Fruit fly (Drosophila melanogaster) whole organism, embryonic: ENCODE data around the gene gammaCOP.
A peak's percentile ranks its signal among the peaks of the same experiment; 100 is the strongest.

ENCODE experiments used
- Abd-B ChIP-seq: fragments of 200-800 bp; sonication (Bioruptor generic); optimal IDR thresholded peaks from 2 replicates; lab custom pipeline; 2018; ENCODE audit warnings: missing biosample characterization, mild to moderate bottlenecking, missing genetic modification characterization, moderate library complexity
- Asciz ChIP-seq: fragments of 200-800 bp; sonication (Bioruptor generic); optimal IDR thresholded peaks from 2 replicates; lab custom pipeline; 2017; ENCODE audit warnings: missing biosample characterization, mild to moderate bottlenecking, missing genetic modification characterization, missing genetic modification reagents
- CG10431 ChIP-seq: fragments of 200-800 bp; sonication (Bioruptor generic); optimal IDR thresholded peaks from 3 replicates; lab custom pipeline; 2018; ENCODE audit warnings: missing biosample characterization, mild to moderate bottlenecking, missing genetic modification characterization
- CG11695 ChIP-seq: fragments of 200-800 bp; sonication (Bioruptor generic); IDR thresholded peaks from 3 replicates; pipeline ENCODE4 v1.3.6; 2022; ENCODE audit warnings: missing biosample characterization, missing genetic modification characterization
- CG11696 ChIP-seq: fragments of 200-800 bp; sonication (Bioruptor generic); IDR thresholded peaks from 2 replicates; pipeline ENCODE4 v1.3.6; 2022; ENCODE audit warnings: missing biosample characterization, missing genetic modification characterization
- CG11723 ChIP-seq: fragments of 200-800 bp; sonication (Bioruptor generic); optimal IDR thresholded peaks from 2 replicates; lab custom pipeline; 2017; ENCODE audit warnings: missing biosample characterization, mild to moderate bottlenecking, missing genetic modification characterization
- CG14050 ChIP-seq: fragments of 200-800 bp; sonication (Bioruptor generic); IDR thresholded peaks from 3 replicates; pipeline ENCODE4 v1.3.6; 2022; ENCODE audit warnings: missing biosample characterization, missing genetic modification characterization
- CG1529 ChIP-seq: fragments of 200-800 bp; sonication (Bioruptor generic); optimal IDR thresholded peaks from 3 replicates; lab custom pipeline; 2018; ENCODE audit warnings: missing biosample characterization, missing genetic modification characterization
- CG15601 ChIP-seq: fragments of 200-800 bp; sonication (Bioruptor generic); optimal IDR thresholded peaks from 3 replicates; lab custom pipeline; 2019; ENCODE audit warnings: missing biosample characterization, mild to moderate bottlenecking, missing genetic modification characterization, moderate library complexity
- CG16815 ChIP-seq: fragments of 200-800 bp; sonication (Bioruptor generic); optimal IDR thresholded peaks from 3 replicates; lab custom pipeline; 2017; ENCODE audit warnings: missing biosample characterization, mild to moderate bottlenecking, missing genetic modification characterization
- CG17328 ChIP-seq: fragments of 200-800 bp; sonication (Bioruptor generic); IDR thresholded peaks from 2 replicates; pipeline ENCODE4 v1.3.6; 2022; ENCODE audit warnings: missing biosample characterization, missing genetic modification characterization
- CG17912 ChIP-seq: fragments of 200-800 bp; sonication (Bioruptor generic); optimal IDR thresholded peaks from 2 replicates; lab custom pipeline; 2018; ENCODE audit warnings: missing biosample characterization, mild to moderate bottlenecking, missing genetic modification characterization
- CG1832 ChIP-seq: fragments of 200-800 bp; sonication (Bioruptor generic); optimal IDR thresholded peaks from 2 replicates; lab custom pipeline; 2017; ENCODE audit warnings: missing biosample characterization, mild to moderate bottlenecking, missing genetic modification characterization, inconsistent platforms
- CG33557 ChIP-seq: fragments of 200-800 bp; sonication (Bioruptor generic); optimal IDR thresholded peaks from 2 replicates; lab custom pipeline; 2019; ENCODE audit warnings: missing biosample characterization, mild to moderate bottlenecking, missing genetic modification characterization, moderate library complexity
- CG34376 ChIP-seq: fragments of 200-800 bp; sonication (Bioruptor generic); optimal IDR thresholded peaks from 2 replicates; lab custom pipeline; 2018; ENCODE audit warnings: missing biosample characterization, mild to moderate bottlenecking, missing genetic modification characterization
- CG3726 ChIP-seq: fragments of 200-800 bp; sonication (Bioruptor generic); IDR thresholded peaks from 3 replicates; pipeline ENCODE4, ENCODE4 v1.3.6; 2022; ENCODE audit warnings: missing biosample characterization, missing genetic modification characterization
- CG4707 ChIP-seq: fragments of 200-800 bp; sonication (Bioruptor generic); optimal IDR thresholded peaks from 2 replicates; lab custom pipeline; 2018; ENCODE audit warnings: missing biosample characterization, mild to moderate bottlenecking, missing genetic modification characterization, moderate library complexity
- CG7357 ChIP-seq: fragments of 200-800 bp; sonication (Bioruptor generic); IDR thresholded peaks from 3 replicates; pipeline ENCODE4 v1.3.6; 2022; ENCODE audit warnings: missing biosample characterization, missing genetic modification characterization
- CG7556 ChIP-seq: fragments of 200-800 bp; sonication (Bioruptor generic); optimal IDR thresholded peaks from 2 replicates; lab custom pipeline; 2017; ENCODE audit warnings: missing biosample characterization, mild to moderate bottlenecking, missing genetic modification characterization
- CG7839 ChIP-seq: fragments of 200-800 bp; sonication (Bioruptor generic); optimal IDR thresholded peaks from 3 replicates; lab custom pipeline; 2018; ENCODE audit warnings: missing biosample characterization, mild to moderate bottlenecking, missing genetic modification characterization, moderate library complexity
- D19A ChIP-seq: fragments of 200-800 bp; optimal IDR thresholded peaks from 3 replicates; lab custom pipeline; 2019; ENCODE audit warnings: missing biosample characterization, mild to moderate bottlenecking, missing genetic modification characterization, moderate library complexity
- Drgx ChIP-seq: fragments of 200-800 bp; sonication (Bioruptor generic); IDR thresholded peaks from 2 replicates; pipeline ENCODE4 v1.3.6; 2022; ENCODE audit warnings: missing biosample characterization, missing genetic modification characterization
- Eip74EF ChIP-seq, 2 experiments: fragments of 200-800 bp in 1 of 2; fragments of >200 bp in 1 of 2; sonication (Bioruptor generic) in 1 of 2; optimal IDR thresholded peaks; 2 replicates each; lab custom pipeline; 2017 to 2019; ENCODE audit warnings: missing biosample characterization in 2 of 2, missing genetic modification characterization in 2 of 2, mild to moderate bottlenecking in 1 of 2, moderate library complexity in 1 of 2
- Med ChIP-seq: fragments of 200-800 bp; sonication (Bioruptor generic); peaks from one replicate; lab custom pipeline; 2016; ENCODE audit warnings: missing biosample characterization, missing genetic modification characterization, mild to moderate bottlenecking, inconsistent platforms, moderate library complexity
- Spps ChIP-seq: fragments of 200-800 bp; sonication (Bioruptor generic); optimal IDR thresholded peaks from 2 replicates; lab custom pipeline; 2018; ENCODE audit warnings: missing biosample characterization, mild to moderate bottlenecking, missing genetic modification characterization
- Ssrp ChIP-seq: fragments of 200-800 bp; sonication (Bioruptor generic); optimal IDR thresholded peaks from 2 replicates; lab custom pipeline; 2018; ENCODE audit warnings: missing biosample characterization, mild to moderate bottlenecking, missing genetic modification characterization, moderate library complexity
- Xbp1 ChIP-seq: fragments of 200-800 bp; sonication (Bioruptor generic); optimal IDR thresholded peaks from 3 replicates; lab custom pipeline; 2016; ENCODE audit warnings: missing biosample characterization, mild to moderate bottlenecking, missing genetic modification characterization
- ab ChIP-seq: fragments of 200-800 bp; sonication (Bioruptor generic); optimal IDR thresholded peaks from 2 replicates; lab custom pipeline; 2016; ENCODE audit warnings: missing biosample characterization, missing genetic modification characterization
- chinmo ChIP-seq: fragments of 200-800 bp; sonication (Bioruptor generic); IDR thresholded peaks from 4 replicates; pipeline ENCODE4 v1.3.6; 2022; ENCODE audit warnings: missing biosample characterization, missing genetic modification characterization; ENCODE audit not compliant: partially characterized antibody
- chn ChIP-seq: fragments of 200-800 bp; sonication (Bioruptor generic); optimal IDR thresholded peaks from 2 replicates; lab custom pipeline; 2016; ENCODE audit warnings: missing biosample characterization, missing genetic modification characterization
- crc ChIP-seq: fragments of 200-800 bp; sonication (Bioruptor generic); optimal IDR thresholded peaks from 2 replicates; lab custom pipeline; 2016; ENCODE audit warnings: missing biosample characterization, missing genetic modification characterization
- gsb-n ChIP-seq: fragments of 200-800 bp; sonication (Bioruptor generic); optimal IDR thresholded peaks from 3 replicates; lab custom pipeline; 2018; ENCODE audit warnings: missing biosample characterization, mild to moderate bottlenecking, missing genetic modification characterization
- ken ChIP-seq: fragments of 200-800 bp; sonication (Bioruptor generic); IDR thresholded peaks from 3 replicates; pipeline ENCODE4 v1.3.6; 2022; ENCODE audit warnings: missing biosample characterization, missing genetic modification characterization
- lov ChIP-seq, 2 experiments: fragments of 200-800 bp in 1 of 2; fragments of >200 bp in 1 of 2; sonication (Bioruptor generic) in 1 of 2; IDR thresholded peaks in 1 of 2; optimal IDR thresholded peaks in 1 of 2; 2 replicates in 1 of 2; 3 replicates in 1 of 2; pipeline versions ENCODE4 v1.3.6 to Lab custom; 2017 to 2022; ENCODE audit warnings: missing biosample characterization in 1 of 2, missing genetic modification characterization in 1 of 2
- luna ChIP-seq: fragments of 200-800 bp; sonication (Bioruptor generic); optimal IDR thresholded peaks from 2 replicates; lab custom pipeline; 2016; ENCODE audit warnings: missing biosample characterization, missing genetic modification characterization
- maf-S ChIP-seq: fragments of 200-800 bp; sonication (Bioruptor generic); optimal IDR thresholded peaks from 2 replicates; lab custom pipeline; 2016; ENCODE audit warnings: missing biosample characterization, missing genetic modification characterization
- oc ChIP-seq: fragments of 200-800 bp; sonication (Bioruptor generic); optimal IDR thresholded peaks from 2 replicates; lab custom pipeline; 2018; ENCODE audit warnings: missing biosample characterization, mild to moderate bottlenecking, missing genetic modification characterization, moderate library complexity
- otp ChIP-seq: fragments of 200-800 bp; sonication (Bioruptor generic); IDR thresholded peaks from 3 replicates; pipeline ENCODE4, ENCODE4 v1.3.6; 2022; ENCODE audit warnings: missing biosample characterization, missing genetic modification characterization
- pros ChIP-seq: fragments of 200-800 bp; sonication (Bioruptor generic); optimal IDR thresholded peaks from 3 replicates; lab custom pipeline; 2019; ENCODE audit warnings: missing biosample characterization, mild to moderate bottlenecking, missing genetic modification characterization, moderate library complexity
- pzg ChIP-seq: fragments of 200-800 bp; sonication (Bioruptor generic); optimal IDR thresholded peaks from 3 replicates; lab custom pipeline; 2018; ENCODE audit warnings: missing biosample characterization, mild to moderate bottlenecking, missing genetic modification characterization, moderate library complexity
- rib ChIP-seq: fragments of 200-800 bp; sonication (Bioruptor generic); IDR thresholded peaks from 2 replicates; pipeline ENCODE4 v1.3.6; 2022; ENCODE audit warnings: missing biosample characterization, missing genetic modification characterization
- sd ChIP-seq: fragments of 200-800 bp; sonication (Bioruptor generic); optimal IDR thresholded peaks from 3 replicates; lab custom pipeline; 2018; ENCODE audit warnings: missing biosample characterization, mild to moderate bottlenecking, missing genetic modification characterization, moderate library complexity
- sim ChIP-seq: fragments of 200-800 bp; sonication (Bioruptor generic); IDR thresholded peaks from 2 replicates; pipeline ENCODE4 v1.3.6; 2022; ENCODE audit warnings: missing biosample characterization, missing genetic modification characterization
- ssp ChIP-seq: fragments of 200-800 bp; sonication (Bioruptor generic); IDR thresholded peaks from 2 replicates; pipeline ENCODE4 v1.3.6; 2022; ENCODE audit warnings: missing biosample characterization, missing genetic modification characterization
- stc ChIP-seq: fragments of 200-800 bp; sonication (Bioruptor generic); IDR thresholded peaks from 2 replicates; pipeline ENCODE4 v1.3.6; 2022; ENCODE audit warnings: missing biosample characterization, missing genetic modification characterization
- stwl ChIP-seq: fragments of 200-800 bp; sonication (Bioruptor generic); optimal IDR thresholded peaks from 3 replicates; lab custom pipeline; 2018; ENCODE audit warnings: missing biosample characterization, mild to moderate bottlenecking, missing genetic modification characterization, moderate library complexity
- trem ChIP-seq: fragments of 200-800 bp; optimal IDR thresholded peaks from 3 replicates; lab custom pipeline; 2019; ENCODE audit warnings: missing biosample characterization, mild to moderate bottlenecking, missing genetic modification characterization, moderate library complexity
- unc-4 ChIP-seq: fragments of 200-800 bp; sonication (Bioruptor generic); IDR thresholded peaks from 2 replicates; pipeline ENCODE4 v1.3.6; 2022; ENCODE audit warnings: missing biosample characterization, missing genetic modification characterization; ENCODE audit not compliant: partially characterized antibody
- vvl ChIP-seq: fragments of 200-800 bp; sonication (Bioruptor generic); IDR thresholded peaks from 2 replicates; pipeline ENCODE4 v1.3.6; 2022; ENCODE audit warnings: missing biosample characterization, missing genetic modification characterization

The gammaCOP gene

DNA sequence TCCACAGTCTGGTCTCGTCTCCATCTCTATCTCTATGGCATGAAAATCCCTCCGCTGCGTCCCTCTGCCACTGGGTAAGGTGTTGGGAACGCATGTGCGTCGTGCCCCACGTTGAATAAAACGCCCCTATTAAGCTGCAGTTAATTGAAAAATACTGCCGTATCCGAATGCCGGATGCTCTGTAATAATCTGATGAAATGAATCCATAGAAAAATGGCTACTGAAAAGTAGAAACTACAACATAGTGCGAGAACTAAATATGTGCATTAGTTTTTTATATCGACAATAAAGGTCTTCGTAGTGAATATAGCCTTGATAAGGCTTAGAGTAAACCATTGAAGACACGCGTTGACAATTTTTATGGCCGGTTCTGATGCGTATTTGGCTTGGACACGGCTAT is 5.2 kb upstream of the gammaCOP start (continued):
- TF ChIP-seq unc-4 (GFP tag; lab: Robert Waterston, UW), result no peak
- TF ChIP-seq chn, result peak; percentile 49
- 0 out of 3 replicates have a peak, but pooled peaks have one; percentile 13 for TF ChIP-seq CG11695 (GFP tag; lab: Robert Waterston, UW)
- 0 out of 4 replicates have a peak, but pooled peaks have one; percentile 15 for TF ChIP-seq chinmo (GFP tag; lab: Robert Waterston, UW)
- peak; percentile 10 for TF ChIP-seq CG16815
- TF ChIP-seq CG7556 (GFP tag; lab: Kevin White, UChicago), result peak; percentile 35
- TF ChIP-seq CG1529 (GFP tag; lab: Kevin White, UChicago), result peak; percentile 45
- peak; percentile 96 for TF ChIP-seq D19A (tag; lab: Kevin White, UChicago)
- no peak for TF ChIP-seq CG1832
- TF ChIP-seq sim (GFP tag; lab: Robert Waterston, UW), result 0 out of 2 replicates have a peak, but pooled peaks have one; percentile 50
- no peak for TF ChIP-seq pros (GFP tag; lab: Kevin White, UChicago)
- peak; percentile 61 for TF ChIP-seq CG15601 (tag; lab: Kevin White, UChicago)
- no peak for TF ChIP-seq trem (tag; lab: Kevin White, UChicago)
- no peak for TF ChIP-seq rib (GFP tag; lab: Robert Waterston, UW)
- peak; percentile 11 for TF ChIP-seq Asciz (GFP tag; lab: Kevin White, UChicago)
- TF ChIP-seq gsb-n (tag; lab: Kevin White, UChicago), result peak; percentile 49
- peak; percentile 60 for TF ChIP-seq Ssrp (tag; lab: Kevin White, UChicago)
- peak; percentile 27 for TF ChIP-seq CG4707
- peak in 1 of 2 experiments; percentile 52 for TF ChIP-seq Eip74EF (GFP tag; optimal IDR thresholded peaks at IDR 0.05; lab: Kevin White, UChicago)
- no peak for TF ChIP-seq CG10431 (GFP tag; lab: Kevin White, UChicago)
- TF ChIP-seq ken (GFP tag; lab: Robert Waterston, UW), result peak; percentile 74; the same call in 2 of the 3 replicates
- peak; percentile 59 for TF ChIP-seq oc (tag; lab: Kevin White, UChicago)
- peak; percentile 32 for TF ChIP-seq Spps (tag; lab: Kevin White, UChicago)
- TF ChIP-seq CG11696 (GFP tag; lab: Robert Waterston, UW), result no peak
- TF ChIP-seq CG34376 (GFP tag; lab: Kevin White, UChicago), result no peak
- TF ChIP-seq luna (GFP tag; lab: Kevin White, UChicago), result no peak
- no peak for TF ChIP-seq lov (optimal IDR thresholded peaks at IDR 0.05; lab: Kevin White, UChicago)
- peak; percentile 58; the same call in 1 of the 3 replicates for TF ChIP-seq lov (GFP tag; IDR thresholded peaks at IDR 0.05; lab: Robert Waterston, UW)
- TF ChIP-seq ssp (GFP tag; lab: Robert Waterston, UW), result peak; percentile 48
- peak; percentile 68 for TF ChIP-seq CG17328 (GFP tag; lab: Robert Waterston, UW)
- peak; percentile 9; the same call in 1 of the 3 replicates for TF ChIP-seq CG3726
- peak; percentile 83 for TF ChIP-seq Drgx
- peak; percentile 90 for TF ChIP-seq Med (GFP tag; lab: Kevin White, UChicago)
- no peak for TF ChIP-seq ab
- peak; percentile 41 for TF ChIP-seq CG33557
- TF ChIP-seq stc, result peak; percentile 43; the same call in 1 of the 2 replicates
- peak; percentile 78; the same call in 2 of the 3 replicates for TF ChIP-seq otp (GFP tag; lab: Robert Waterston, UW)
- no peak for TF ChIP-seq CG11723 (GFP tag; lab: Kevin White, UChicago)
- TF ChIP-seq stwl (tag; lab: Kevin White, UChicago), result no peak
- peak; percentile 27 for TF ChIP-seq Xbp1
- TF ChIP-seq CG7357, result peak; percentile 10; the same call in 1 of the 3 replicates
- TF ChIP-seq CG7839 (tag; lab: Kevin White, UChicago), result peak; percentile 72
- peak; percentile 73 for TF ChIP-seq Abd-B (GFP tag; lab: Kevin White, UChicago)
- peak; percentile 79 for TF ChIP-seq vvl (GFP tag; lab: Robert Waterston, UW)
- TF ChIP-seq CG17912 (GFP tag; lab: Kevin White, UChicago), result no peak
- 0 out of 3 replicates have a peak, but pooled peaks have one; percentile 29 for TF ChIP-seq CG14050 (GFP tag; lab: Robert Waterston, UW)
- no peak for TF ChIP-seq maf-S (GFP tag; lab: Kevin White, UChicago)
- TF ChIP-seq sd, result no peak
- TF ChIP-seq crc (GFP tag; lab: Kevin White, UChicago), result no peak
- TF ChIP-seq pzg (GFP tag; lab: Kevin White, UChicago), result no peak
